Worm (Caenorhabditis elegans) whole organism, mixed stage, embryonic: ENCODE results near the gene set-11.

Experiments
- M03D4.4 ChIP-seq: sonication (generic microtip); optimal IDR thresholded peaks from 2 replicates; lab custom pipeline; 2017; ENCODE audit warnings: mild to moderate bottlenecking, missing genetic modification characterization, missing compliant biosample characterization
- bed-3 ChIP-seq: fragments of 200-800 bp; sonication (Bioruptor generic); optimal IDR thresholded peaks from 3 replicates; lab custom pipeline; 2018; ENCODE audit warnings: mild to moderate bottlenecking, missing genetic modification characterization, moderate library complexity, missing compliant biosample characterization
- blmp-1 ChIP-seq: fragments of 150-350 bp; optimal IDR thresholded peaks from 2 replicates; lab custom pipeline; 2014; ENCODE audit warnings: missing biosample characterization, missing genetic modification characterization
- ceh-83 ChIP-seq: fragments of 200-800 bp; sonication (Bioruptor generic); optimal IDR thresholded peaks from 2 replicates; lab custom pipeline; 2018; ENCODE audit warnings: mild to moderate bottlenecking, missing genetic modification characterization, missing compliant biosample characterization
- ces-1 ChIP-seq: fragments of 150-350 bp; optimal IDR thresholded peaks from 2 replicates; lab custom pipeline; 2014; ENCODE audit warnings: missing biosample characterization, missing genetic modification reagents, missing genetic modification characterization
- cnd-1 ChIP-seq: fragments of 200-800 bp; sonication (Bioruptor generic); optimal IDR thresholded peaks from 2 replicates; lab custom pipeline; 2018; ENCODE audit warnings: mild to moderate bottlenecking, missing genetic modification characterization, missing compliant biosample characterization
- drap-1 ChIP-seq: fragments of 200-800 bp; sonication (Bioruptor generic); optimal IDR thresholded peaks from 3 replicates; lab custom pipeline; 2018; ENCODE audit warnings: mild to moderate bottlenecking, missing genetic modification characterization, missing compliant biosample characterization
- elt-1 ChIP-seq: sonication (generic microtip); optimal IDR thresholded peaks from 2 replicates; lab custom pipeline; 2017; ENCODE audit warnings: missing genetic modification characterization, mild to moderate bottlenecking, missing compliant biosample characterization, antibody characterized with exemption, moderate library complexity, borderline replicate concordance; ENCODE audit not compliant: insufficient read depth
- elt-3 ChIP-seq: fragments of 150-350 bp; optimal IDR thresholded peaks from 2 replicates; lab custom pipeline; 2014; ENCODE audit warnings: missing biosample characterization, missing genetic modification characterization
- flh-1 ChIP-seq: fragments of 200-800 bp; sonication (Bioruptor generic); optimal IDR thresholded peaks from 2 replicates; lab custom pipeline; 2018; ENCODE audit warnings: mild to moderate bottlenecking, missing genetic modification characterization, moderate library complexity, missing compliant biosample characterization
- ham-2 ChIP-seq: fragments of 200-800 bp; sonication (Bioruptor generic); optimal IDR thresholded peaks from 2 replicates; lab custom pipeline; 2018; ENCODE audit warnings: mild to moderate bottlenecking, missing genetic modification characterization, missing compliant biosample characterization
- hlh-1 ChIP-seq: fragments of 150-350 bp; optimal IDR thresholded peaks from 2 replicates; lab custom pipeline; 2014; ENCODE audit warnings: missing biosample characterization, missing genetic modification reagents, missing genetic modification characterization
- lin-13 ChIP-seq: fragments of 150-350 bp; optimal IDR thresholded peaks from 2 replicates; lab custom pipeline; 2014; ENCODE audit warnings: missing biosample characterization, missing genetic modification characterization
- lin-32 ChIP-seq: fragments of 200-800 bp; sonication (Bioruptor generic); optimal IDR thresholded peaks from 2 replicates; lab custom pipeline; 2018; ENCODE audit warnings: mild to moderate bottlenecking, missing genetic modification characterization, missing compliant biosample characterization
- mab-5 ChIP-seq: fragments of 150-350 bp; optimal IDR thresholded peaks from 2 replicates; lab custom pipeline; 2014; ENCODE audit warnings: missing biosample characterization, missing genetic modification characterization
- mep-1 ChIP-seq: fragments of 150-350 bp; optimal IDR thresholded peaks from 2 replicates; lab custom pipeline; 2017; ENCODE audit warnings: missing biosample characterization, missing genetic modification reagents, missing genetic modification characterization, inconsistent platforms
- mls-2 ChIP-seq: sonication (generic microtip); optimal IDR thresholded peaks from 2 replicates; lab custom pipeline; 2016; ENCODE audit warnings: mild to moderate bottlenecking, missing genetic modification characterization, moderate library complexity, missing compliant biosample characterization
- nhr-12 ChIP-seq: fragments of 150-350 bp; optimal IDR thresholded peaks from 2 replicates; lab custom pipeline; 2014; ENCODE audit warnings: missing biosample characterization, missing genetic modification characterization
- nhr-2 ChIP-seq: fragments of 150-350 bp; optimal IDR thresholded peaks from 2 replicates; lab custom pipeline; 2014; ENCODE audit warnings: missing biosample characterization, missing genetic modification characterization
- nhr-237 ChIP-seq: fragments of 150-350 bp; optimal IDR thresholded peaks from 2 replicates; lab custom pipeline; 2014; ENCODE audit warnings: missing biosample characterization, missing genetic modification characterization
- nhr-28 ChIP-seq: fragments of 150-350 bp; optimal IDR thresholded peaks from 2 replicates; lab custom pipeline; 2014; ENCODE audit warnings: missing biosample characterization, missing genetic modification characterization
- nhr-76 ChIP-seq: sonication (generic microtip); optimal IDR thresholded peaks from 2 replicates; lab custom pipeline; 2017; ENCODE audit warnings: missing biosample characterization, missing genetic modification characterization
- pha-4 ChIP-seq: fragments of 150-350 bp; optimal IDR thresholded peaks from 2 replicates; lab custom pipeline; 2018; ENCODE audit warnings: missing biosample characterization, missing genetic modification reagents, missing genetic modification characterization
- sem-2 ChIP-seq: fragments of 200-800 bp; sonication (Bioruptor generic); optimal IDR thresholded peaks from 2 replicates; lab custom pipeline; 2018; ENCODE audit warnings: mild to moderate bottlenecking, missing genetic modification characterization, missing compliant biosample characterization
- snpc-4 ChIP-seq: fragments of 150-350 bp; optimal IDR thresholded peaks from 2 replicates; lab custom pipeline; 2014; ENCODE audit warnings: missing biosample characterization, missing genetic modification characterization
- sptf-1 ChIP-seq: sonication (generic microtip); optimal IDR thresholded peaks from 2 replicates; lab custom pipeline; 2017; ENCODE audit warnings: mild to moderate bottlenecking, missing genetic modification characterization, moderate library complexity, missing compliant biosample characterization
- tbx-8 ChIP-seq: fragments of 200-800 bp; sonication (Bioruptor generic); optimal IDR thresholded peaks from 2 replicates; lab custom pipeline; 2018; ENCODE audit warnings: mild to moderate bottlenecking, missing genetic modification characterization, moderate library complexity, missing compliant biosample characterization
- unc-120 ChIP-seq: sonication (generic microtip); optimal IDR thresholded peaks from 2 replicates; lab custom pipeline; 2017; ENCODE audit warnings: missing genetic modification characterization, missing compliant biosample characterization; ENCODE audit not compliant: poor library complexity, severe bottlenecking
- unc-39 ChIP-seq: fragments of 150-350 bp; optimal IDR thresholded peaks from 2 replicates; lab custom pipeline; 2014; ENCODE audit warnings: missing biosample characterization, missing genetic modification characterization
- zip-8 ChIP-seq: fragments of 150-350 bp; optimal IDR thresholded peaks from 2 replicates; lab custom pipeline; 2014; ENCODE audit warnings: missing biosample characterization, missing genetic modification characterization
- ztf-11 ChIP-seq: fragments of 150-350 bp; optimal IDR thresholded peaks from 2 replicates; lab custom pipeline; 2014; ENCODE audit warnings: missing biosample characterization, missing genetic modification characterization

Gene set-11

DNA sequence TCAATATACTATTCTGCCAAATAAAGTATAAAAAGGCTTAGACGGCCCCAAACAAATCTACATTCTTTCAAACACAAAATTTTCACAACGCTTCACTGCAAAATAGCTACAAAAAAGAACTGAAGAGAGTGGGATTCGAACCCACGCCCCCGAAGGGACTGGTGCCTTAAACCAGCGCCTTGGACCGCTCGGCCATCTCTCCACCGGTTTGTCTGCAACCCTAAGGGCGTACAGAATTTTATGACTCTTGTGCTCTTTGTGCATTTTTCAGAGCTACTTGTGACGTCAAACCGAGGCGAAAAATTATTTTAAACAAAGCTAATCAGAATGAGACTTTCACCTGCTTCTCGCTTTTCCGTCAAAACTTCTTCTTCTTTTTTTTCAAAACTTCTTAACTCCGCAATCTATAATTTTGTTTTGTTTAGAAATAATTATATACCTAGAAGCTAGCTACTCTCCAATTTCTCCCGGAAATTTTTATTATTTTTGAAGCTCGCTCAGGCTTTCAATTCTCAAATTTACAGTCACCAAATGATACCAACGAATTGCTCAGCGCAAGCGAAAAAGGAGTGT, 43.9 kb upstream of the set-11 start, which contains the start of gene T05A8.8:
Gene T05A8.8 (plus strand): TSS at position 523 of the 573 bp plus-strand sequence.
- TF ChIP-seq ceh-83 (GFP tag; lab: Kevin White, UChicago), result no peak
- no peak for TF ChIP-seq hlh-1 (tag; lab: Kevin White, UChicago)
- TF ChIP-seq, all 35 proteins: peak for 0

DNA sequence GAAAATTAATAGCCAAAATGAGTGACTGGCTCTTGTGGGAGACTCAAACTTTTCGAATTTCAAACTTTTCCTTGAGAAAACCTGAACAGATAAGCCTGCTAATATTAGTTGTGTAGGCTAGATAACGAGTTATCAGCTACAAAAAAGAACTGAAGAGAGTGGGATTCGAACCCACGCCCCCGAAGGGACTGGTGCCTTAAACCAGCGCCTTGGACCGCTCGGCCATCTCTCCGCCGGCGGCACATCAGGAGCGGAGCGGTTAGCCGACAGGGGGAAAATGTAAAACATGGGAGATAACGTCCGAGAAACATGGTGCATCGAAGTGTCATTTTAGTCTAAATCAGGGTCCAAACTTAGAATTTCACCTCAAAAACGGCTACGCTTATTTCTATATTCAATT, 43.3 kb upstream of the set-11 start:
- no peak for TF ChIP-seq sem-2 (GFP tag; lab: Kevin White, UChicago)
- TF ChIP-seq ztf-11 (tag; lab: Kevin White, UChicago), result no peak
- TF ChIP-seq drap-1 (GFP tag; lab: Kevin White, UChicago), result no peak

DNA sequence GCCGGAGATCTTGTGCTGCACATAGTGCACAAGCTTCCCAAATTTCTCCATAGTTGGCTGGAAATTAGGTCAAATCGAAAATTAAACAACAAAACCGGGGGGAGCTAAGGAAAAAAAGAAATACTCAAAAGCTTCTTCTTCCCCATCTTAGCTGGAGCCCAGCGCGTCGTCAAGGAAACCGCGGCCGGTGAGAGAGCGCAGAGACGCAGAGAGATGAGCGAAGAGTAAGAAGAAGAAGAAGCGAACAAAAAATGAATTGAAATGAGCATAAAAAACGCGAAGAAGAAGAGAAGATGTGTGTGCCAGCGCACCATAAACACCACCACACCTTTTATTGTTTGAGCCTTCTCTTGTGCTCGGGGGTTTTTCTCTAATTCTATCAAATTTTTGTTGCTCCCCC, 42.8 kb upstream of the set-11 start, which contains the start of gene wdr-31:
Gene wdr-31 (minus strand): TSS at position 101 of the 400 bp plus-strand sequence.
- TF ChIP-seq elt-3 (tag; lab: Kevin White, UChicago), result no peak
- TF ChIP-seq sptf-1, result no peak
- TF ChIP-seq tbx-8 (GFP tag; lab: Kevin White, UChicago), result no peak
- TF ChIP-seq ztf-11 (tag; lab: Kevin White, UChicago), result no peak
- TF ChIP-seq M03D4.4 (tag; lab: Kevin White, UChicago), result no peak
- TF ChIP-seq lin-13 (tag; lab: Kevin White, UChicago), result no peak
- TF ChIP-seq nhr-237 (tag; lab: Kevin White, UChicago), result no peak
- TF ChIP-seq cnd-1 (tag; lab: Kevin White, UChicago), result no peak
- no peak for TF ChIP-seq unc-120 (tag; lab: Kevin White, UChicago)
- TF ChIP-seq bed-3 (GFP tag; lab: Kevin White, UChicago), result no peak
- TF ChIP-seq pha-4, result no peak
- TF ChIP-seq sem-2 (GFP tag; lab: Kevin White, UChicago), result no peak
- no peak for TF ChIP-seq mab-5 (tag; lab: Kevin White, UChicago)
- TF ChIP-seq unc-39, result no peak
- TF ChIP-seq nhr-12 (tag; lab: Kevin White, UChicago), result no peak
- TF ChIP-seq ces-1 (GFP tag; lab: Kevin White, UChicago), result no peak
- no peak for TF ChIP-seq snpc-4 (tag; lab: Kevin White, UChicago)
- no peak for TF ChIP-seq nhr-28 (tag; lab: Kevin White, UChicago)
- no peak for TF ChIP-seq elt-1 (tag; lab: Kevin White, UChicago)

- TF ChIP-seq mls-2 (tag; lab: Kevin White, UChicago) (no peak), nhr-12 (tag; lab: Kevin White, UChicago) (no peak), unc-120 (tag; lab: Kevin White, UChicago) (no peak), cnd-1 (tag; lab: Kevin White, UChicago) (no peak), nhr-28 (tag; lab: Kevin White, UChicago) (no peak), blmp-1 (tag; lab: Kevin White, UChicago) (no peak), sptf-1 (peak; percentile 4), snpc-4 (tag; lab: Kevin White, UChicago) (no peak), mep-1 (tag; lab: Kevin White, UChicago) (peak; percentile 16), bed-3 (GFP tag; lab: Kevin White, UChicago) (no peak), sem-2 (GFP tag; lab: Kevin White, UChicago) (no peak), ham-2 (GFP tag; lab: Kevin White, UChicago) (no peak)
Measured at ce11 chrII:2734735-2735134, 42.4 kb upstream of the set-11 start.

DNA sequence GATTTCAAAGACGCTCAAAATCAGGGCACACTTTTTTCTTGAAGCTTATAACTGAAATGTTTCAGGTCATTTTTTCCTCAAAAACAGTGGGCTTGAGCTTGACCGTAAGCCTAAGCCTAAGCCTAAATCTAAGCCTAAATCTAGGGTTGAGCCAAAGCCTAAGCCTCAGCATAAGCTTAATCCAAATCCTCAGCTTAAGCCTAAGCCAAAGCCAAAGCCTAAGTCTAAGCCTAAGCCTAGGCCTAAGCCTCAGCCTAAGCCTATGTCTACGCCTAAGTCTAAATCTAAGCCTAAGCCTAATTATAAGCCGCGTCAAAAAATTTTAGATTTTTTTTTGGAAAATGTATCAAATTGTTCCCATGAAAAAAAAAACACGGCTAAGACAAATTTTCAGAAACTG, 41.9 kb upstream of the set-11 start:
- TF ChIP-seq zip-8 (no peak), ztf-11 (tag; lab: Kevin White, UChicago) (no peak), nhr-28 (tag; lab: Kevin White, UChicago) (no peak), blmp-1 (tag; lab: Kevin White, UChicago) (no peak), drap-1 (GFP tag; lab: Kevin White, UChicago) (no peak), nhr-237 (tag; lab: Kevin White, UChicago) (no peak), snpc-4 (tag; lab: Kevin White, UChicago) (no peak), elt-1 (tag; lab: Kevin White, UChicago) (no peak), mep-1 (tag; lab: Kevin White, UChicago) (no peak), nhr-2 (no peak), unc-120 (tag; lab: Kevin White, UChicago) (no peak), lin-32 (no peak), sem-2 (GFP tag; lab: Kevin White, UChicago) (no peak), flh-1 (GFP tag; lab: Kevin White, UChicago) (no peak), nhr-76 (tag; lab: Kevin White, UChicago) (no peak), hlh-1 (tag; lab: Kevin White, UChicago) (no peak), elt-3 (tag; lab: Kevin White, UChicago) (no peak), ces-1 (GFP tag; lab: Kevin White, UChicago) (no peak), tbx-8 (GFP tag; lab: Kevin White, UChicago) (no peak), pha-4 (no peak)
- TF ChIP-seq, all 35 proteins: peak for 0
